Worm (Caenorhabditis elegans) whole organism, early embryonic: ENCODE results near the gene F32H5.3.

Experiments
- B0310.2 ChIP-seq: sonication (generic microtip); optimal IDR thresholded peaks from 2 replicates; lab custom pipeline; 2016; ENCODE audit warnings: mild to moderate bottlenecking, missing genetic modification characterization, missing compliant biosample characterization
- F13C5.2 ChIP-seq: sonication (generic microtip); optimal IDR thresholded peaks from 2 replicates; lab custom pipeline; 2017; ENCODE audit warnings: mild to moderate bottlenecking, missing genetic modification characterization, inconsistent platforms, missing compliant biosample characterization
- aly-1 ChIP-seq: sonication (generic microtip); optimal IDR thresholded peaks from 2 replicates; lab custom pipeline; 2016; ENCODE audit warnings: missing genetic modification characterization, missing compliant biosample characterization
- ama-1 ChIP-seq: fragments of 150-350 bp; optimal IDR thresholded peaks from 2 replicates; lab custom pipeline; 2014
- ceh-13 ChIP-seq: fragments of 200-800 bp; sonication (Bioruptor generic); optimal IDR thresholded peaks from 2 replicates; lab custom pipeline; 2018; ENCODE audit warnings: mild to moderate bottlenecking, missing genetic modification characterization, missing compliant biosample characterization
- ceh-36 ChIP-seq: sonication (generic microtip); optimal IDR thresholded peaks from 2 replicates; lab custom pipeline; 2016; ENCODE audit warnings: missing genetic modification characterization, inconsistent platforms, missing compliant biosample characterization
- ets-7 ChIP-seq: sonication (generic microtip); optimal IDR thresholded peaks from 2 replicates; lab custom pipeline; 2016; ENCODE audit warnings: missing genotype, missing genetic modification characterization, missing compliant biosample characterization
- flt-1 ChIP-seq: fragments of 200-800 bp; sonication (Bioruptor generic); IDR thresholded peaks from 2 replicates; pipeline ENCODE4 v1.3.6; 2022; ENCODE audit warnings: missing genetic modification characterization, missing compliant biosample characterization
- hmbx-1 ChIP-seq: sonication (generic microtip); optimal IDR thresholded peaks from 2 replicates; lab custom pipeline; 2016; ENCODE audit warnings: mild to moderate bottlenecking, missing genetic modification characterization, missing compliant biosample characterization
- hmg-4 ChIP-seq: fragments of 200-800 bp; sonication (Bioruptor generic); optimal IDR thresholded peaks from 2 replicates; lab custom pipeline; 2018; ENCODE audit warnings: mild to moderate bottlenecking, missing genetic modification characterization, missing compliant biosample characterization
- hnd-1 ChIP-seq: sonication (generic microtip); optimal IDR thresholded peaks from 2 replicates; lab custom pipeline; 2016; ENCODE audit warnings: missing genetic modification characterization, missing compliant biosample characterization
- pes-1 ChIP-seq: fragments of 200-800 bp; sonication (Bioruptor generic); IDR thresholded peaks from 2 replicates; pipeline ENCODE4 v1.3.6; 2022; ENCODE audit warnings: missing genetic modification reagents, missing genetic modification characterization, missing compliant biosample characterization
- scrt-1 ChIP-seq: fragments of 200-800 bp; sonication (Bioruptor generic); IDR thresholded peaks from 2 replicates; pipeline ENCODE4 v1.3.6; 2022; ENCODE audit warnings: missing genetic modification characterization, missing compliant biosample characterization
- sea-1 ChIP-seq: fragments of 200-800 bp; sonication (Bioruptor generic); conservative IDR thresholded peaks from 2 replicates; pipeline ENCODE4 v1.3.6; 2022; ENCODE audit warnings: missing genetic modification characterization, missing compliant biosample characterization
- tbx-11 ChIP-seq: fragments of 200-800 bp; sonication (Bioruptor generic); IDR thresholded peaks from 2 replicates; pipeline ENCODE4 v1.3.6; 2022; ENCODE audit warnings: missing genetic modification characterization, missing compliant biosample characterization
- tbx-37 ChIP-seq: fragments of 200-800 bp; sonication (Bioruptor generic); conservative IDR thresholded peaks from 2 replicates; pipeline ENCODE4 v1.3.6; 2022; ENCODE audit warnings: missing genetic modification reagents, missing genetic modification characterization, missing compliant biosample characterization
- tra-4 ChIP-seq: sonication (generic microtip); optimal IDR thresholded peaks from 2 replicates; lab custom pipeline; 2017; ENCODE audit warnings: missing genetic modification characterization, missing compliant biosample characterization

Gene F32H5.3

DNA sequence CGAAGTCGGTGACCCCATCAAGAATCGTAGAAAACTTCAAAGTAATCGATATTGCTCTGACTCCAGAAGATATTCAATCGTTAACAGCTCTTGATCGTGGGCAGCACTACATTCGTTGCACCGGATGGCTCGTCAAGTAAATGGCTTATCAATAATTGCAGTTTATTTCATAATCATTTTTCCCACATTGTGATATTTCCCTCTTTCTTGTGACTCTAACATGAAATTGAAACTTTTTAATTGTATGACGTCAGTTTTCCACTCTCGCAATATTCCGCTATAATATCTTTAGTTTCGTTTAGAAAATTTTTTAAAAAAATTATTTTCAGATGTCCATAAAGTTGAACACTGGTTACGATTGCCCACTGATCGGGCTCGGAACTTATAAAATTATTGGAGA lies 48.8 kb downstream of the F32H5.3 start, which contains the start of gene F53F1.3:
F53F1.3 (plus strand) TSS at position 330 of the 400 bp plus-strand sequence.
- no peak for TF ChIP-seq scrt-1
- TF ChIP-seq flt-1 (GFP tag; lab: Robert Waterston, UW): no peak

DNA sequence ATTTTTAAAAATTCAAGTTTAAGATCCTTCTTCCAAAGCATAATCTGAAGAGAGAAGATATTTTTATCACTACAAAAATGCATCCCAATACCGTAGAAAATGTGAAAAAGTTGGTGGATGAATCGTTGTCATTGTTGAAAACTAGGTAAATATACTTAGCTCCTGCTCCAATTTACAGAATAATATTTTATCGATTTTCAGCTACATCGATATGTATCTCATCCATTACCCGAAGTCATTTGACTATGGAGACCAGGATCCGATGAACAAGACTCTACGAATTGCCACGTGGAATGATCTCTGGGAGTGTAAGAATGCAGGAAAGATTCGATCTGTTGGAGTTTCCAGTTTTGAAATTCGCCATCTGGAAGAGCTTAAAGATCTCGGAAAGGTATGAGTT lies 49.3 kb downstream of the F32H5.3 start:
- TF ChIP-seq aly-1 (no peak), tbx-37 (GFP tag; lab: Robert Waterston, UW) (no peak), ets-7 (tag; lab: Kevin White, UChicago) (no peak), ceh-13 (GFP tag; lab: Kevin White, UChicago) (no peak), scrt-1 (no peak), F13C5.2 (tag; lab: Kevin White, UChicago) (no peak), hmbx-1 (tag; lab: Kevin White, UChicago) (no peak), hnd-1 (tag; lab: Kevin White, UChicago) (no peak), sea-1 (GFP tag; lab: Robert Waterston, UW) (no peak), flt-1 (GFP tag; lab: Robert Waterston, UW) (no peak), tra-4 (no peak)

DNA sequence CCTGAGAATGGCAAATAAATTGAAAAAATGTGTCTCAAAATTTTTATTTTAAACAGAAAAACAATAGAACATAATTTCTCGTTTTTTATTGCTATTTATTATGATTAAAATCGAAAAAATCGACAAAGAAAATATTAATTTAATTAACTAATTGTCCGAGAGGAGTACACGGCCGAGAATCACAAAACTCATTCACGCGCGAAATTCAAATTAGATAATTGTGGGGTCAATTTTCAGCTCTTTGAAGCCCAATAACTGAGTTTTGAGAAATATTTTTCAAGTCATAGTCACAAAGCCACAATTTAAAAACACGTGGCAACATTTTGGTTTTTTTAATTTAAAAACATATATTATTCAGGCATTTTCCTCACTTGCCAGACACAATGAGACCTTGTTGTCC lies 50.0 kb downstream of the F32H5.3 start:
- no peak for TF ChIP-seq hmg-4 (GFP tag; lab: Kevin White, UChicago)
- TF ChIP-seq tbx-11 (GFP tag; lab: Robert Waterston, UW): no peak
- no peak for TF ChIP-seq hmbx-1 (tag; lab: Kevin White, UChicago)
- TF ChIP-seq flt-1 (GFP tag; lab: Robert Waterston, UW): no peak
- TF ChIP-seq scrt-1: no peak
- TF ChIP-seq ama-1: no peak
- TF ChIP-seq ceh-36: no peak
- TF ChIP-seq tra-4: no peak
- TF ChIP-seq aly-1: no peak
- TF ChIP-seq F13C5.2 (tag; lab: Kevin White, UChicago): no peak
- no peak for TF ChIP-seq B0310.2 (tag; lab: Kevin White, UChicago)
- no peak for TF ChIP-seq hnd-1 (tag; lab: Kevin White, UChicago)
- TF ChIP-seq ceh-13 (GFP tag; lab: Kevin White, UChicago): no peak
- no peak for TF ChIP-seq tbx-37 (GFP tag; lab: Robert Waterston, UW)
- no peak for TF ChIP-seq sea-1 (GFP tag; lab: Robert Waterston, UW)
- TF ChIP-seq pes-1 (GFP tag; lab: Robert Waterston, UW): no peak; the same call in 1 of the 2 replicates
- no peak for TF ChIP-seq ets-7 (tag; lab: Kevin White, UChicago)
